Worm (Caenorhabditis elegans): Measurements from ENCODE around the gene C03E10.1.

Gene C03E10.1

ce11 chrV:11281414-11282209 is 9.4 kb upstream of the C03E10.1 start:
- TF ChIP-seq dmd-9 (GFP tag; IDR thresholded peaks at IDR 0.05) (no peak), tra-1 (GFP tag; IDR thresholded peaks at IDR 0.05) (no peak), ceh-82 (tag; optimal IDR thresholded peaks at IDR 0.05) (no peak), R02D3.7 (tag; optimal IDR thresholded peaks at IDR 0.05) (no peak), lin-29 (GFP tag; IDR thresholded peaks at IDR 0.05) (no peak), nhr-111 (GFP tag; optimal IDR thresholded peaks at IDR 0.05) (no peak), php-3 (GFP tag; IDR thresholded peaks at IDR 0.05) (no peak), Y48G9A.11 (GFP tag; IDR thresholded peaks at IDR 0.05) (no peak), set-16 (GFP tag; IDR thresholded peaks at IDR 0.05) (no peak), dve-1 (tag; optimal IDR thresholded peaks at IDR 0.05; ENCODE audit: insufficient read depth) (no peak), mxl-3 (GFP tag; optimal IDR thresholded peaks at IDR 0.05) (peak; percentile 45), nhr-48 (tag; optimal IDR thresholded peaks at IDR 0.05) (no peak), vab-7 (GFP tag; IDR thresholded peaks at IDR 0.05) (no peak), ceh-44 (GFP tag; IDR thresholded peaks at IDR 0.05) (no peak), dmd-6 (GFP tag; IDR thresholded peaks at IDR 0.05) (no peak), nhr-237 (tag; optimal IDR thresholded peaks at IDR 0.05) (no peak), attf-4 (tag; optimal IDR thresholded peaks at IDR 0.05) (no peak), fkh-10 (GFP tag; optimal IDR thresholded peaks at IDR 0.05) (no peak), Y5F2A.4 (GFP tag; optimal IDR thresholded peaks at IDR 0.05) (no peak), lin-39 (tag; optimal IDR thresholded peaks at IDR 0.05) (no peak), F37D6.2 (tag; optimal IDR thresholded peaks at IDR 0.05) (no peak), daf-8 (GFP tag; IDR thresholded peaks at IDR 0.05) (no peak), hlh-11 (tag; optimal IDR thresholded peaks at IDR 0.05) (no peak), pha-4 (GFP tag; IDR thresholded peaks at IDR 0.05) (no peak), pha-4 (tag; optimal IDR thresholded peaks at IDR 0.05) (no peak), nhr-28 (tag; optimal IDR thresholded peaks at IDR 0.05) (peak; percentile 27), aha-1 (tag) (peak; percentile 92), nhr-10 (tag; optimal IDR thresholded peaks at IDR 0.05) (no peak), unc-62 (GFP tag; optimal IDR thresholded peaks at IDR 0.05 in 1 of 2) (peak in 1 of 2 experiments; percentile 90), unc-62 (tag; optimal IDR thresholded peaks at IDR 0.05) (no peak), lin-13 (GFP tag; optimal IDR thresholded peaks at IDR 0.05) (no peak), ZK546.5 (tag; optimal IDR thresholded peaks at IDR 0.05) (no peak), ceh-62 (tag; optimal IDR thresholded peaks at IDR 0.05) (no peak), mdl-1 (tag; optimal IDR thresholded peaks at IDR 0.05) (peak in 1 of 2 experiments; percentile 9), saeg-2 (GFP tag; IDR thresholded peaks at IDR 0.05) (no peak), F49E8.2 (tag; optimal IDR thresholded peaks at IDR 0.05; ENCODE audit: borderline replicate concordance) (no peak), daf-19 (GFP tag; conservative IDR thresholded peaks at IDR 0.05) (no peak), skn-1 (tag; optimal IDR thresholded peaks at IDR 0.05) (no peak), D1046.2 (GFP tag; IDR thresholded peaks at IDR 0.05) (no peak), Y105C5A.15 (GFP tag; IDR thresholded peaks at IDR 0.05) (no peak), cey-2 (tag; optimal IDR thresholded peaks at IDR 0.05; ENCODE audit: borderline replicate concordance, insufficient read depth) (no peak), zip-11 (GFP tag; IDR thresholded peaks at IDR 0.05) (no peak)

DNA sequence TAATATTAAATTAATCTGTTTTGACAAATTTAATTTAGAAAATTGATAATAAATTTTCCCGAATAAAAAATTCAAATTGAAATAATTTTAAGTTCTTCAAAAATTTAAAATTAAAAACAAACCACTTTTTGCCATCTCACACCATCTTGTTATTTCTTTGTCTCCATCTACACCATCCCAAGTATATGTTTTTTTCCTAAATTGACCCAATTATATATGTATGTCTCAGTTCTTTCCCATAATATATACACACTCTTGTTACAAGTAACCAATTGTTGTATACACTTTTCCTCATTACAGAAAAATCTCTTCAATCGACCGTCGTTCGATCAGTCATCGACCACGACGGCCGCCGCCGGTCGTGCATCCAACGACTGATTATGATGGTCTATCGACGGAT is 8.7 kb upstream of the C03E10.1 start, which contains the start of gene gly-20:
Gene gly-20 (plus strand): TSS at position 301 of the 400 bp plus-strand sequence.
- TF ChIP-seq ctbp-1 (GFP tag; IDR thresholded peaks at IDR 0.05), result no peak
- TF ChIP-seq snpc-1.2 (GFP tag; IDR thresholded peaks at IDR 0.05), result no peak
- TF ChIP-seq daf-12 (tag; optimal IDR thresholded peaks at IDR 0.05), result no peak
- no peak for TF ChIP-seq snpc-4 (tag; optimal IDR thresholded peaks at IDR 0.05)

Data from whole organism, L4 larva.